Fruit fly (Drosophila melanogaster) whole organism: ENCODE data around the gene cindr.
A peak's percentile ranks its signal among the peaks of the same experiment; 100 is the strongest.

Experiments used
- CG8478 ChIP-seq: fragments of >200 bp; optimal IDR thresholded peaks from 2 replicates; lab custom pipeline; 2018; ENCODE audit warnings: inconsistent platforms
- Dll ChIP-seq: fragments of >200 bp; optimal IDR thresholded peaks from 2 replicates; lab custom pipeline; 2017
- EcR ChIP-seq, 2 experiments: fragments of >200 bp; optimal IDR thresholded peaks; 2 replicates each; lab custom pipeline; 2017; ENCODE audit warnings: missing biosample characterization in 2 of 2, missing genetic modification characterization in 2 of 2, missing genetic modification reagents in 2 of 2
- pan ChIP-seq: fragments of >200 bp; optimal IDR thresholded peaks from 2 replicates; lab custom pipeline; 2017
- psq ChIP-seq: fragments of >200 bp; optimal IDR thresholded peaks from 2 replicates; lab custom pipeline; 2017
- usp ChIP-seq: fragments of >200 bp; optimal IDR thresholded peaks from 2 replicates; lab custom pipeline; 2017; ENCODE audit warnings: missing biosample characterization, missing genetic modification characterization, mixed read lengths

The cindr gene

dm6 chr3R:30772779-30773546 is 35.5 kb upstream of the cindr start:
- TF ChIP-seq pan (lab: Kevin White, UChicago), result no peak
- no peak for TF ChIP-seq psq
- TF ChIP-seq Dll (lab: Kevin White, UChicago), result no peak
- no peak for TF ChIP-seq EcR (GFP tag; optimal IDR thresholded peaks at IDR 0.05; lab: Kevin White, UChicago)
- TF ChIP-seq CG8478 (lab: Kevin White, UChicago), result no peak
- no peak for TF ChIP-seq usp (GFP tag; lab: Kevin White, UChicago)

DNA sequence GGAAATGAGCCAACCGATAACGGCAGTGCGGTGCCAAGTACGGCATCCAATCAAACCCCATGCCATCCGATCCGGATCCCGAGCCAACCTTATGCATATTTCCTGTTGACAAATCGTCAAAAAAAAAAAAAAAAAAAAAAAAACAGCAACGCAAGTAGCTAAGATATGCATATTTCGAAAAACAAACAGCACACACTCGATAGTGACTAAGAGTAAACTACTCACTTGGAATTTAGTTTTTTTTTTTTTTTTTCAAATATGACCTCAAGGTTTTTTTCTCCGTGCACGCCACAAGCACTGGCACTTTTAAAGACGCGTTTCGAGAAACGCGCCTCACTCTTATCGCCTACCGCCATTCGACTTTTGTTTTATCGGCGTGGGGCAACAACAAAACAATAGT is 33.2 kb upstream of the cindr start:
- no peak for TF ChIP-seq EcR (GFP tag; optimal IDR thresholded peaks at IDR 0.05; lab: Kevin White, UChicago)
- no peak for TF ChIP-seq Dll (lab: Kevin White, UChicago)
- no peak for TF ChIP-seq CG8478 (lab: Kevin White, UChicago)
- TF ChIP-seq usp (GFP tag; lab: Kevin White, UChicago), result no peak
- TF ChIP-seq pan (lab: Kevin White, UChicago), result no peak
- TF ChIP-seq psq, result no peak

DNA sequence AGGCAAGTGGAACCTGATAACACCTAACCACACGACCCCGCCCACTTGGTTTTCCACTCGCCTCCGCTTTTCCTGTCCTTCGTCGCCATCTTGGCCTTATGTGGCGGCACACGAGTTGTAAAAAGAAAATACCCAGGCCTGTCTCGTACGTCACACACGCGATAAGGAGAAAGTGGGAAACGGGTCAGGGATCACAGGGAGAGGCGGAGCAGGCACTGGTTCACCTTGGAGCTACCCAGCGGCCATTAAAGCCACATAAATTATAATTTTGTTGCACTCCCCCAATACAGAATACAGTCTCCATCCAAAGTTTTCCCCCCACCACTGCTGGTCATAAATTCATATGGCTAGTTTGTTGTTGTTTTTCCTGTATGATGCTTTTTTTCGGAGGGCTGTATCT is 32.5 kb upstream of the cindr start:
- no peak for TF ChIP-seq psq
- TF ChIP-seq CG8478 (lab: Kevin White, UChicago), result no peak

DNA sequence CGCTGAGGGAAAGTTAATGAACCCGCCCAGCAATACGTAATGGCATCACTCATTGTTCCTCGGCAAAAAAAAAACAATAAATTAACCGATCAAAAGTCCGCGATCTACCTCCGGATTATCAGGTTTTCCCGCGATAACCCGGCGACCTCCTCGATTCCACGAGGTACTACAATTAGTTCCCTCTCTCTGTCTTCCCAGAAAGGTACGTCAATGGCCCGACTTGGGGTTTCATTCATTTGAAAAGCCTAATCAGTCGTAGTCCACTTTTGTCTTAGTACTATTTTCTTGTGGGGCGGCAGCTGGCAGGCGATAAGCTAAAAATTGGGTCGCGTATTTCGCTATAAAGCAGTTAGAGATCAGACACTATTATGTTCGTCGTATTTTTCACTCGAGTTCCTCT is 29.2 kb upstream of the cindr start:
- TF ChIP-seq usp (GFP tag; lab: Kevin White, UChicago) (no peak), CG8478 (lab: Kevin White, UChicago) (no peak), Dll (lab: Kevin White, UChicago) (no peak), EcR (GFP tag; optimal IDR thresholded peaks at IDR 0.05; lab: Kevin White, UChicago) (no peak), pan (lab: Kevin White, UChicago) (no peak), psq (no peak)

DNA sequence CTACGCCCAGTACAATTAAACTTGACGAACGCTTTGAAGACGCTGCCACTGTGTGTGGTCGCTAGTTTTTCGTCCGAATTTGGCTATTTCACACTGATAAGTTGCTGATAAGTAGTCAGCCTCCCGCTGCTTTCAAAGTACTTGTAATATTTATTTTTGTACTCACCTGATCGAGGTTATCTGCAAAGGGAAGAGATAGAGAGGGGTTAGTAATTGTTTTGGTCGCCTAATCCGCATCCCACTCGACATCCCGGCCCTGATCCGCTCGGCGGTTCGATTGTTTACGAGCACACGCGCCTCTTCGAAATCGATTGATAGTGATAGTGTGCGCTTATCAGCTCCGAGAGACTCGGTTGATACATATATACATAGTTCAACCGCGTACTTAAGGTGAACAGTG is 28.0 kb upstream of the cindr start:
- TF ChIP-seq usp (GFP tag; lab: Kevin White, UChicago) (no peak), pan (lab: Kevin White, UChicago) (no peak), CG8478 (lab: Kevin White, UChicago) (no peak), Dll (lab: Kevin White, UChicago) (no peak), psq (no peak), EcR (GFP tag; optimal IDR thresholded peaks at IDR 0.05; lab: Kevin White, UChicago) (no peak)

dm6 chr3R:30781116-30781515 is 27.3 kb upstream of the cindr start:
- TF ChIP-seq usp (GFP tag; lab: Kevin White, UChicago), result no peak

- TF ChIP-seq EcR (GFP tag; optimal IDR thresholded peaks at IDR 0.05; lab: Kevin White, UChicago) (peak in 1 of 2 experiments; percentile 25), pan (lab: Kevin White, UChicago) (no peak), Dll (lab: Kevin White, UChicago) (peak; percentile 38)
Measured at dm6 chr3R:30781661-30782120, 26.7 kb upstream of the cindr start.

dm6 chr3R:30782553-30782952 is 25.9 kb upstream of the cindr start:
- no peak for TF ChIP-seq EcR (GFP tag; optimal IDR thresholded peaks at IDR 0.05; lab: Kevin White, UChicago)
- no peak for TF ChIP-seq CG8478 (lab: Kevin White, UChicago)
- TF ChIP-seq usp (GFP tag; lab: Kevin White, UChicago), result no peak
- TF ChIP-seq pan (lab: Kevin White, UChicago), result no peak
- TF ChIP-seq psq, result no peak
- no peak for TF ChIP-seq Dll (lab: Kevin White, UChicago)

- TF ChIP-seq Dll (lab: Kevin White, UChicago) (no peak), EcR (GFP tag; optimal IDR thresholded peaks at IDR 0.05; lab: Kevin White, UChicago) (no peak), CG8478 (lab: Kevin White, UChicago) (no peak), psq (no peak), usp (GFP tag; lab: Kevin White, UChicago) (no peak), pan (lab: Kevin White, UChicago) (no peak)
Measured at dm6 chr3R:30789363-30789762, 19.1 kb upstream of the cindr start.

DNA sequence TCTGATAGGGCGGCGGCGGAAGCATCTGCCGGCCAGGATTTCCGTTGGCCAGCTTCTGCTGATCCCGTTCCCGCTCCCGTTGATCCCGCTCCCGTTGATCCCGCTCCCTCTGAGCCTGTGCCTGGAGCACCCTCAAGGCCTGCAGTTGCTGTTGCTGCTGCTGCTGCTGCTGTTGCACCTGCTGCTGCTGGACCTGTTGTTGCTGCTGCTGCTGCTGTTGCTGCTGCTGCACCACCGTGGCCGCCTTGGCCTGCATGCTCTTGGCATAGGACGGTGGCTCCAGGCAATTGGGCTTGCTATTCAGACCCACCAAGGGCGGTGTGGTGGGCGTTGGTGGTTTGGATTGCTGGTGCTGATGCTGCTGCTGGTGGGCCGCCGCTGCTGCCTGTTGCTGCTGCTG is 15.5 kb upstream of the cindr start:
- no peak for TF ChIP-seq pan (lab: Kevin White, UChicago)
- TF ChIP-seq psq, result no peak
- no peak for TF ChIP-seq usp (GFP tag; lab: Kevin White, UChicago)
- TF ChIP-seq EcR (GFP tag; optimal IDR thresholded peaks at IDR 0.05; lab: Kevin White, UChicago), result no peak
- TF ChIP-seq CG8478 (lab: Kevin White, UChicago), result no peak
- TF ChIP-seq Dll (lab: Kevin White, UChicago), result no peak

DNA sequence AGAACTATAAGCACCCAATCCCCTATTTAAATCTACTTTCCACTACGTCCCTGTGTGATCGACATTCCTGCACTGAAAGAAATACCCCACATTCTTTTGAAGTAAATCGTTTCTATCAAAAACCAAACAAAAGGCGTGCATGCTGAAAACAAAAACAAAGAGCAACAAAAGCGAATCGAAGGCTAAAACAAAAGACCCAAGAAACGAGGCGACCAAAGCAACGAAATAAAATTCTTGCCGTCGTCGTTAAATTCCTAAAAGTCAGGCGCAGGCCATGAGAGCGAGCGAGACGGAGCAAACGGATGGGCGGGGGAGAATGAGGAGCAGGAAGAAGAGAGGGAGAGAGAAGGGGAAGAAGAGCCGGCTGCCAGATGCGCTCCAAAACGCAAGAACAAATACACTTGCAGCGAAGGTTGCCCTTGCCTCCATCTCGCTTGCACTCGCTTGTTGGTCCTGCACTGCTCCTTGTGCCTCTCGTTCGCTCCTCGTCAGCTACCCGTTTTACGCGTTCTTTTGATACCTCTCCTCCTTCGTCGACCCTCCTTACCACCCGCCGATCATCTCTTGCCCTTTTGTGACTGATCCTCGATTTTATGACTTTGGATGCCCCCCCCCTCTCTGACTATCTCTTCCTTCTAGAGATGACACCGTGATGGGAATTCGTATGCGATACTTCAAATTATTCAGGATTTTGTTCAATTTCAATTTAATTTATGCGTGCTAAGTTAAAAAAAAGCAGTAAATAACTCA is 13.7 kb upstream of the cindr start:
- TF ChIP-seq CG8478 (lab: Kevin White, UChicago) (peak; percentile 37), Dll (lab: Kevin White, UChicago) (peak; percentile 60), usp (GFP tag; lab: Kevin White, UChicago) (no peak), psq (no peak), pan (lab: Kevin White, UChicago) (no peak), EcR (GFP tag; optimal IDR thresholded peaks at IDR 0.05; lab: Kevin White, UChicago) (no peak)

dm6 chr3R:30796715-30797114 is 11.7 kb upstream of the cindr start:
- TF ChIP-seq CG8478 (lab: Kevin White, UChicago), result no peak
- no peak for TF ChIP-seq psq
- no peak for TF ChIP-seq Dll (lab: Kevin White, UChicago)
- TF ChIP-seq usp (GFP tag; lab: Kevin White, UChicago), result no peak
- no peak for TF ChIP-seq EcR (GFP tag; optimal IDR thresholded peaks at IDR 0.05; lab: Kevin White, UChicago)
- no peak for TF ChIP-seq pan (lab: Kevin White, UChicago)
